Worm (Caenorhabditis elegans) whole organism, mixed stage, embryonic: ENCODE results near the gene Y13C8A.1.

Source experiments
- ces-1 ChIP-seq: fragments of 150-350 bp; optimal IDR thresholded peaks from 2 replicates; lab custom pipeline; 2014; ENCODE audit warnings: missing biosample characterization, missing genetic modification reagents, missing genetic modification characterization
- mab-5 ChIP-seq: fragments of 150-350 bp; optimal IDR thresholded peaks from 2 replicates; lab custom pipeline; 2014; ENCODE audit warnings: missing biosample characterization, missing genetic modification characterization
- nhr-12 ChIP-seq: fragments of 150-350 bp; optimal IDR thresholded peaks from 2 replicates; lab custom pipeline; 2014; ENCODE audit warnings: missing biosample characterization, missing genetic modification characterization
- nhr-237 ChIP-seq: fragments of 150-350 bp; optimal IDR thresholded peaks from 2 replicates; lab custom pipeline; 2014; ENCODE audit warnings: missing biosample characterization, missing genetic modification characterization
- nhr-28 ChIP-seq: fragments of 150-350 bp; optimal IDR thresholded peaks from 2 replicates; lab custom pipeline; 2014; ENCODE audit warnings: missing biosample characterization, missing genetic modification characterization
- nhr-76 ChIP-seq: sonication (generic microtip); optimal IDR thresholded peaks from 2 replicates; lab custom pipeline; 2017; ENCODE audit warnings: missing biosample characterization, missing genetic modification characterization
- tbx-8 ChIP-seq: fragments of 200-800 bp; sonication (Bioruptor generic); optimal IDR thresholded peaks from 2 replicates; lab custom pipeline; 2018; ENCODE audit warnings: mild to moderate bottlenecking, missing genetic modification characterization, moderate library complexity, missing compliant biosample characterization
- unc-62 ChIP-seq: fragments of 150-350 bp; optimal IDR thresholded peaks from 2 replicates; lab custom pipeline; 2014; ENCODE audit warnings: missing biosample characterization, missing genetic modification reagents, missing genetic modification characterization
- ztf-11 ChIP-seq: fragments of 150-350 bp; optimal IDR thresholded peaks from 2 replicates; lab custom pipeline; 2014; ENCODE audit warnings: missing biosample characterization, missing genetic modification characterization

- TF ChIP-seq nhr-237 (tag; lab: Kevin White, UChicago) (no peak), unc-62 (GFP tag; lab: Kevin White, UChicago) (no peak), nhr-12 (tag; lab: Kevin White, UChicago) (no peak), ces-1 (no peak), mab-5 (tag; lab: Kevin White, UChicago) (no peak), nhr-76 (tag; lab: Kevin White, UChicago) (no peak), nhr-28 (no peak), tbx-8 (GFP tag; lab: Kevin White, UChicago) (no peak), ztf-11 (tag; lab: Kevin White, UChicago) (no peak)
Measured at ce11 chrX:16921533-16921932, 38.0 kb downstream of the Y13C8A.1 start, which contains the start of gene fbxb-114.
